Worm (Caenorhabditis elegans): ENCODE measurements around the gene sru-24.
A peak's percentile ranks its signal among the peaks of the same experiment; 100 is the strongest.

sru-24 gene

ce11 chrV:626321-626720 lies 44.9 kb downstream of the sru-24 start, which contains the start of gene F48G7.7:
F48G7.7 (minus strand) TSS chrV:626421.
- TF ChIP-seq ztf-4 (tag; optimal IDR thresholded peaks at IDR 0.05) (no peak), ama-1 (optimal IDR thresholded peaks at IDR 0.05) (no peak), ceh-28 (tag; optimal IDR thresholded peaks at IDR 0.05) (no peak), fkh-2 (tag; optimal IDR thresholded peaks at IDR 0.05) (no peak), nhr-67 (tag; optimal IDR thresholded peaks at IDR 0.05) (no peak), lsy-12 (tag; optimal IDR thresholded peaks at IDR 0.05) (no peak), elt-1 (tag; optimal IDR thresholded peaks at IDR 0.05) (no peak), mml-1 (tag; optimal IDR thresholded peaks at IDR 0.05) (no peak), zag-1 (tag; optimal IDR thresholded peaks at IDR 0.05) (no peak)

ce11 chrV:624922-625321 lies 46.3 kb downstream of the sru-24 start, which contains the start of gene srt-17:
srt-17 (minus strand) TSS chrV:625022.
- TF ChIP-seq ztf-4 (tag; optimal IDR thresholded peaks at IDR 0.05) (no peak), fkh-10 (GFP tag; optimal IDR thresholded peaks at IDR 0.05) (no peak), fkh-2 (tag; optimal IDR thresholded peaks at IDR 0.05) (no peak), fos-1 (tag; optimal IDR thresholded peaks at IDR 0.05) (no peak), lsy-12 (tag; optimal IDR thresholded peaks at IDR 0.05) (no peak), pqm-1 (tag; optimal IDR thresholded peaks at IDR 0.05) (no peak), nhr-11 (tag; optimal IDR thresholded peaks at IDR 0.05) (no peak), sea-2 (GFP tag; optimal IDR thresholded peaks at IDR 0.05) (no peak), ceh-28 (tag; optimal IDR thresholded peaks at IDR 0.05) (no peak), ceh-82 (tag; optimal IDR thresholded peaks at IDR 0.05) (no peak), ama-1 (optimal IDR thresholded peaks at IDR 0.05) (no peak), nhr-76 (tag; optimal IDR thresholded peaks at IDR 0.05) (no peak), aly-2 (tag; optimal IDR thresholded peaks at IDR 0.05) (no peak), ceh-16 (tag; optimal IDR thresholded peaks at IDR 0.05) (no peak), hmg-11 (tag; optimal IDR thresholded peaks at IDR 0.05) (no peak)

- TF ChIP-seq mml-1 (tag; optimal IDR thresholded peaks at IDR 0.05) (no peak), snpc-4 (tag; optimal IDR thresholded peaks at IDR 0.05) (no peak), skn-1 (tag; optimal IDR thresholded peaks at IDR 0.05) (no peak), fkh-2 (tag; optimal IDR thresholded peaks at IDR 0.05) (no peak), nhr-76 (tag; optimal IDR thresholded peaks at IDR 0.05) (no peak), ceh-16 (tag; optimal IDR thresholded peaks at IDR 0.05) (no peak), jun-1 (tag; optimal IDR thresholded peaks at IDR 0.05) (no peak), egl-5 (tag; optimal IDR thresholded peaks at IDR 0.05) (no peak), ceh-28 (tag; optimal IDR thresholded peaks at IDR 0.05) (no peak), lin-15B (tag; optimal IDR thresholded peaks at IDR 0.05) (no peak), ZK546.5 (tag; optimal IDR thresholded peaks at IDR 0.05) (no peak), elt-2 (tag; optimal IDR thresholded peaks at IDR 0.05) (peak; percentile 56), ztf-4 (tag; optimal IDR thresholded peaks at IDR 0.05) (no peak), fos-1 (tag; optimal IDR thresholded peaks at IDR 0.05) (no peak), pha-4 (tag; optimal IDR thresholded peaks at IDR 0.05) (peak; percentile 36), ama-1 (optimal IDR thresholded peaks at IDR 0.05) (no peak), nhr-25 (tag; optimal IDR thresholded peaks at IDR 0.05) (no peak), ceh-82 (tag; optimal IDR thresholded peaks at IDR 0.05) (no peak), egl-27 (tag; optimal IDR thresholded peaks at IDR 0.05) (no peak), sea-2 (GFP tag; optimal IDR thresholded peaks at IDR 0.05) (no peak), pqm-1 (tag; optimal IDR thresholded peaks at IDR 0.05) (peak; percentile 64), nfya-1 (tag; optimal IDR thresholded peaks at IDR 0.05; ENCODE audit: insufficient read depth) (no peak), nhr-237 (tag; optimal IDR thresholded peaks at IDR 0.05) (no peak), eor-1 (tag; optimal IDR thresholded peaks at IDR 0.05) (no peak), mdl-1 (tag; optimal IDR thresholded peaks at IDR 0.05) (no peak), nhr-67 (tag; optimal IDR thresholded peaks at IDR 0.05) (no peak)
These were observed 48.3 kb downstream of the sru-24 start, which contains the start of gene F48G7.5 for ce11 chrV:622902-623301. F48G7.5 (minus strand) TSS chrV:622935.

ce11 chrV:620987-621386 lies 50.3 kb downstream of the sru-24 start:
- TF ChIP-seq eor-1 (tag; optimal IDR thresholded peaks at IDR 0.05) (no peak), daf-12 (tag; optimal IDR thresholded peaks at IDR 0.05) (no peak), elt-2 (tag; optimal IDR thresholded peaks at IDR 0.05) (no peak), elt-1 (tag; optimal IDR thresholded peaks at IDR 0.05) (no peak), fkh-2 (tag; optimal IDR thresholded peaks at IDR 0.05) (no peak), lsy-12 (tag; optimal IDR thresholded peaks at IDR 0.05) (no peak), snpc-4 (tag; optimal IDR thresholded peaks at IDR 0.05) (no peak), ceh-28 (tag; optimal IDR thresholded peaks at IDR 0.05) (no peak), unc-62 (GFP tag; optimal IDR thresholded peaks at IDR 0.05) (no peak), sea-2 (GFP tag; optimal IDR thresholded peaks at IDR 0.05) (no peak), unc-39 (tag; optimal IDR thresholded peaks at IDR 0.05) (no peak), aly-2 (tag; optimal IDR thresholded peaks at IDR 0.05) (no peak), nhr-25 (tag; optimal IDR thresholded peaks at IDR 0.05) (no peak), elt-3 (tag; optimal IDR thresholded peaks at IDR 0.05) (no peak), skn-1 (tag; optimal IDR thresholded peaks at IDR 0.05) (no peak), ama-1 (optimal IDR thresholded peaks at IDR 0.05) (no peak)
